Worm (Caenorhabditis elegans) whole organism, L4 larva: ENCODE measurements around the gene fbxb-55.

ENCODE experiments used
- D1046.2 ChIP-seq: fragments of 200-800 bp; sonication (Bioruptor generic); IDR thresholded peaks from 2 replicates; pipeline ENCODE4 v1.3.6; 2022; ENCODE audit warnings: missing genetic modification characterization, missing compliant biosample characterization
- F10B5.3 ChIP-seq: sonication (generic microtip); optimal IDR thresholded peaks from 2 replicates; lab custom pipeline; 2016; ENCODE audit warnings: mild to moderate bottlenecking, missing genetic modification characterization, missing compliant biosample characterization
- F26F4.8 ChIP-seq: fragments of 200-800 bp; sonication (Bioruptor generic); conservative IDR thresholded peaks from 2 replicates; pipeline ENCODE4 v1.3.6; 2022; ENCODE audit warnings: missing genetic modification characterization, missing compliant biosample characterization
- F37D6.2 ChIP-seq: sonication (generic microtip); optimal IDR thresholded peaks from 2 replicates; lab custom pipeline; 2016; ENCODE audit warnings: mild to moderate bottlenecking, missing genetic modification characterization, missing compliant biosample characterization
- F49E8.2 ChIP-seq: sonication (generic microtip); optimal IDR thresholded peaks from 2 replicates; lab custom pipeline; 2016; ENCODE audit warnings: missing compliant biosample characterization, mild to moderate bottlenecking, missing genetic modification characterization, borderline replicate concordance
- T20F7.1 ChIP-seq: fragments of 200-800 bp; sonication (Bioruptor generic); optimal IDR thresholded peaks from 2 replicates; lab custom pipeline; 2018; ENCODE audit warnings: mild to moderate bottlenecking, missing genetic modification characterization, missing compliant biosample characterization
- T26A8.4 ChIP-seq: fragments of 200-800 bp; sonication (Bioruptor generic); IDR thresholded peaks from 2 replicates; pipeline ENCODE4 v1.3.6; 2022; ENCODE audit warnings: missing genetic modification characterization, missing compliant biosample characterization
- Y105C5A.15 ChIP-seq: fragments of 200-800 bp; sonication (Bioruptor generic); IDR thresholded peaks from 2 replicates; pipeline ENCODE4 v1.3.6; 2022; ENCODE audit warnings: missing genetic modification characterization, missing compliant biosample characterization
- Y5F2A.4 ChIP-seq: fragments of 200-800 bp; sonication (Bioruptor generic); optimal IDR thresholded peaks from 2 replicates; lab custom pipeline; 2018; ENCODE audit warnings: mild to moderate bottlenecking, missing genetic modification characterization, missing compliant biosample characterization
- ZK546.5 ChIP-seq, 2 experiments: sonication (generic microtip); optimal IDR thresholded peaks; 2 replicates each; lab custom pipeline; 2017; ENCODE audit warnings: missing biosample characterization in 2 of 2, missing genetic modification characterization in 2 of 2
- aha-1 ChIP-seq: fragments of 150-350 bp; peaks from one replicate; lab custom pipeline; 2014; ENCODE audit warnings: missing biosample characterization, missing genetic modification characterization
- ama-1 ChIP-seq: fragments of 150-350 bp; optimal IDR thresholded peaks from 2 replicates; lab custom pipeline; 2014; ENCODE audit warnings: inconsistent platforms, mixed read lengths
- arid-1 ChIP-seq: fragments of 200-800 bp; sonication (Bioruptor generic); conservative IDR thresholded peaks from 2 replicates; pipeline ENCODE4 v1.3.6; 2022; ENCODE audit warnings: missing genetic modification reagents, missing genetic modification characterization, missing compliant biosample characterization
- ceh-28 ChIP-seq: fragments of 150-350 bp; optimal IDR thresholded peaks from 2 replicates; lab custom pipeline; 2014; ENCODE audit warnings: missing biosample characterization, missing genetic modification reagents, missing genetic modification characterization
- ces-1 ChIP-seq: fragments of 150-350 bp; sonication (generic microtip); optimal IDR thresholded peaks from 4 replicates; lab custom pipeline; 2014; ENCODE audit warnings: missing biosample characterization, missing genetic modification reagents, missing genetic modification characterization
- daf-16 ChIP-seq, 3 experiments: sonication (generic microtip); optimal IDR thresholded peaks; 2 replicates each; lab custom pipeline; 2016 to 2017; ENCODE audit warnings: missing genetic modification characterization in 3 of 3, missing genetic modification reagents in 3 of 3, mild to moderate bottlenecking in 2 of 3, missing compliant biosample characterization in 2 of 3, missing biosample characterization in 1 of 3, moderate library complexity in 1 of 3
- daf-8 ChIP-seq: fragments of 200-800 bp; sonication (Bioruptor generic); IDR thresholded peaks from 2 replicates; pipeline ENCODE4 v1.3.6; 2022; ENCODE audit warnings: missing genetic modification characterization, missing compliant biosample characterization
- dmd-9 ChIP-seq: fragments of 200-800 bp; sonication (Bioruptor generic); IDR thresholded peaks from 2 replicates; pipeline ENCODE4 v1.3.6; 2022; ENCODE audit warnings: missing genetic modification reagents, missing genetic modification characterization, missing compliant biosample characterization
- dpl-1 ChIP-seq: fragments of 150-350 bp; optimal IDR thresholded peaks from 2 replicates; lab custom pipeline; 2014; ENCODE audit warnings: missing biosample characterization, missing genetic modification reagents, missing genetic modification characterization
- dve-1 ChIP-seq: sonication (generic microtip); optimal IDR thresholded peaks from 2 replicates; lab custom pipeline; 2017; ENCODE audit warnings: antibody characterized with exemption, mild to moderate bottlenecking, missing genetic modification characterization, missing compliant biosample characterization; ENCODE audit not compliant: insufficient read depth
- egl-27 ChIP-seq: sonication (generic microtip); optimal IDR thresholded peaks from 3 replicates; lab custom pipeline; 2017; ENCODE audit warnings: missing biosample characterization, missing genetic modification reagents, missing genetic modification characterization
- gei-8 ChIP-seq: fragments of 200-800 bp; sonication (Bioruptor generic); optimal IDR thresholded peaks from 2 replicates; lab custom pipeline; 2018; ENCODE audit warnings: mild to moderate bottlenecking, missing genetic modification characterization, missing compliant biosample characterization
- hlh-11 ChIP-seq: fragments of 200-800 bp; sonication (Bioruptor generic); optimal IDR thresholded peaks from 2 replicates; lab custom pipeline; 2018; ENCODE audit warnings: mild to moderate bottlenecking, missing genetic modification characterization, missing compliant biosample characterization
- lim-7 ChIP-seq: fragments of 200-800 bp; sonication (Bioruptor generic); IDR thresholded peaks from 2 replicates; pipeline ENCODE4 v1.3.6; 2022; ENCODE audit warnings: missing genetic modification characterization, missing compliant biosample characterization
- lin-1 ChIP-seq: fragments of 200-800 bp; sonication (Bioruptor generic); IDR thresholded peaks from 2 replicates; pipeline ENCODE4 v1.3.6; 2022; ENCODE audit warnings: missing genetic modification reagents, missing genetic modification characterization, missing compliant biosample characterization
- lin-15B ChIP-seq: fragments of 150-350 bp; sonication (generic microtip); optimal IDR thresholded peaks from 3 replicates; lab custom pipeline; 2014; ENCODE audit warnings: missing biosample characterization, missing genetic modification characterization
- lin-39 ChIP-seq: fragments of 150-350 bp; optimal IDR thresholded peaks from 2 replicates; lab custom pipeline; 2014; ENCODE audit warnings: missing biosample characterization, missing genetic modification reagents, missing genetic modification characterization
- lsy-2 ChIP-seq, 2 experiments: fragments of 150-350 bp in 1 of 2; sonication (generic microtip) in 1 of 2; optimal IDR thresholded peaks; 2 replicates each; lab custom pipeline; 2014 to 2017; ENCODE audit warnings: missing biosample characterization in 2 of 2, missing genetic modification characterization in 2 of 2
- mdl-1 ChIP-seq, 2 experiments: fragments of 150-350 bp in 1 of 2; sonication (generic microtip) in 1 of 2; optimal IDR thresholded peaks; 2 replicates each; lab custom pipeline; 2014 to 2017; ENCODE audit warnings: missing biosample characterization in 2 of 2, missing genetic modification characterization in 2 of 2
- mep-1 ChIP-seq: fragments of 150-350 bp; sonication (generic microtip); optimal IDR thresholded peaks from 3 replicates; lab custom pipeline; 2014; ENCODE audit warnings: missing biosample characterization, missing genetic modification characterization
- mxl-3 ChIP-seq: fragments of 200-800 bp; sonication (Bioruptor generic); optimal IDR thresholded peaks from 2 replicates; lab custom pipeline; 2018; ENCODE audit warnings: mild to moderate bottlenecking, missing genetic modification characterization, missing compliant biosample characterization
- nhr-102 ChIP-seq: sonication (generic microtip); optimal IDR thresholded peaks from 2 replicates; lab custom pipeline; 2016; ENCODE audit warnings: mild to moderate bottlenecking, missing genetic modification characterization, moderate library complexity, missing compliant biosample characterization
- nhr-28 ChIP-seq: fragments of 150-350 bp; optimal IDR thresholded peaks from 2 replicates; lab custom pipeline; 2014; ENCODE audit warnings: missing biosample characterization, missing genetic modification characterization
- nhr-41 ChIP-seq: fragments of 200-800 bp; sonication (Bioruptor generic); IDR thresholded peaks from 2 replicates; pipeline ENCODE4 v1.3.6; 2022; ENCODE audit warnings: missing genetic modification reagents, missing genetic modification characterization, missing compliant biosample characterization
- nhr-76 ChIP-seq: fragments of 150-350 bp; optimal IDR thresholded peaks from 2 replicates; lab custom pipeline; 2014; ENCODE audit warnings: missing biosample characterization, missing genetic modification characterization
- pha-4 ChIP-seq, 2 experiments: fragments of 150-350 bp in 1 of 2; fragments of 200-800 bp in 1 of 2; sonication (Bioruptor generic) in 1 of 2; IDR thresholded peaks in 1 of 2; optimal IDR thresholded peaks in 1 of 2; 2 replicates each; pipeline versions ENCODE4 v1.3.6 to Lab custom; 2014 to 2022; ENCODE audit warnings: missing genetic modification characterization in 2 of 2, missing genetic modification reagents in 2 of 2, missing biosample characterization in 1 of 2, missing compliant biosample characterization in 1 of 2
- pqm-1 ChIP-seq: sonication (generic microtip); optimal IDR thresholded peaks from 2 replicates; lab custom pipeline; 2017; ENCODE audit warnings: missing biosample characterization, missing genetic modification characterization
- saeg-2 ChIP-seq: fragments of 200-800 bp; sonication (Bioruptor generic); IDR thresholded peaks from 2 replicates; pipeline ENCODE4 v1.3.6; 2022; ENCODE audit warnings: missing genetic modification reagents, missing genetic modification characterization, missing compliant biosample characterization
- sdz-12 ChIP-seq: fragments of 200-800 bp; sonication (Bioruptor generic); optimal IDR thresholded peaks from 2 replicates; lab custom pipeline; 2018; ENCODE audit warnings: mild to moderate bottlenecking, missing genetic modification characterization, missing compliant biosample characterization
- set-16 ChIP-seq: fragments of 200-800 bp; sonication (Bioruptor generic); IDR thresholded peaks from 2 replicates; pipeline ENCODE4 v1.3.6; 2022; ENCODE audit warnings: missing genetic modification reagents, missing genetic modification characterization, missing compliant biosample characterization
- skn-1 ChIP-seq: fragments of 150-350 bp; optimal IDR thresholded peaks from 2 replicates; lab custom pipeline; 2014; ENCODE audit warnings: missing biosample characterization, missing genetic modification characterization
- snpc-4 ChIP-seq: fragments of 150-350 bp; optimal IDR thresholded peaks from 2 replicates; lab custom pipeline; 2014; ENCODE audit warnings: missing biosample characterization, missing genetic modification characterization
- spr-3 ChIP-seq: fragments of 200-800 bp; sonication (Bioruptor generic); optimal IDR thresholded peaks from 2 replicates; lab custom pipeline; 2018; ENCODE audit warnings: mild to moderate bottlenecking, missing genetic modification characterization, missing compliant biosample characterization
- unc-39 ChIP-seq: sonication (generic microtip); optimal IDR thresholded peaks from 2 replicates; lab custom pipeline; 2017; ENCODE audit warnings: missing biosample characterization, missing genetic modification characterization
- unc-62 ChIP-seq, 3 experiments: fragments of 150-350 bp in 1 of 3; sonication (generic microtip); optimal IDR thresholded peaks in 2 of 3; peaks in 1 of 3; 1 replicate in 1 of 3; 2 replicates in 2 of 3; lab custom pipeline; 2014 to 2017; ENCODE audit warnings: missing biosample characterization in 3 of 3, missing genetic modification characterization in 3 of 3, missing genetic modification reagents in 3 of 3, missing genotype in 1 of 3
- vab-7 ChIP-seq: fragments of 200-800 bp; sonication (Bioruptor generic); IDR thresholded peaks from 2 replicates; pipeline ENCODE4 v1.3.6; 2022; ENCODE audit warnings: missing genetic modification reagents, missing genetic modification characterization, missing compliant biosample characterization
- zag-1 ChIP-seq: fragments of 150-350 bp; optimal IDR thresholded peaks from 2 replicates; lab custom pipeline; 2014; ENCODE audit warnings: missing biosample characterization, missing genetic modification characterization
- zip-2 ChIP-seq: fragments of 150-350 bp; optimal IDR thresholded peaks from 2 replicates; lab custom pipeline; 2014; ENCODE audit warnings: missing biosample characterization, missing genetic modification characterization
- ztf-11 ChIP-seq: fragments of 150-350 bp; optimal IDR thresholded peaks from 2 replicates; lab custom pipeline; 2014; ENCODE audit warnings: missing biosample characterization, missing genetic modification characterization
- ztf-7 ChIP-seq: fragments of 150-350 bp; optimal IDR thresholded peaks from 2 replicates; lab custom pipeline; 2014; ENCODE audit warnings: missing biosample characterization, missing genetic modification characterization

fbxb-55 gene

ce11 chrIV:4033490-4033889, 35.1 kb upstream of the fbxb-55 start:
- TF ChIP-seq aha-1 (tag; lab: Kevin White, UChicago) (peak; percentile 88), lin-15B (tag; lab: Kevin White, UChicago) (no peak), hlh-11 (tag; lab: Kevin White, UChicago) (peak; percentile 12), mxl-3 (no peak), nhr-28 (tag; lab: Kevin White, UChicago) (peak; percentile 15), F10B5.3 (no peak), dmd-9 (GFP tag; lab: Robert Waterston, UW) (no peak), nhr-102 (no peak), lsy-2 (tag; optimal IDR thresholded peaks at IDR 0.05; lab: Kevin White, UChicago) (peak in 1 of 2 experiments; percentile 21), zip-2 (no peak), mdl-1 (tag; optimal IDR thresholded peaks at IDR 0.05; lab: Kevin White, UChicago) (no peak), unc-39 (tag; lab: Kevin White, UChicago) (no peak), ceh-28 (tag; lab: Kevin White, UChicago) (no peak), Y105C5A.15 (GFP tag; lab: Robert Waterston, UW) (no peak), pha-4 (GFP tag; IDR thresholded peaks at IDR 0.05; lab: Robert Waterston, UW) (no peak), pha-4 (tag; optimal IDR thresholded peaks at IDR 0.05; lab: Kevin White, UChicago) (no peak), snpc-4 (tag; lab: Kevin White, UChicago) (no peak), D1046.2 (GFP tag; lab: Robert Waterston, UW) (no peak), nhr-41 (no peak), ztf-7 (tag; lab: Kevin White, UChicago) (no peak), lim-7 (GFP tag; lab: Robert Waterston, UW) (no peak), dve-1 (tag; lab: Kevin White, UChicago) (peak; percentile 2), daf-8 (no peak), saeg-2 (GFP tag; lab: Robert Waterston, UW) (no peak), dpl-1 (GFP tag; lab: Kevin White, UChicago) (peak; percentile 25), zag-1 (tag; lab: Kevin White, UChicago) (no peak), mep-1 (no peak), daf-16 (GFP tag; optimal IDR thresholded peaks at IDR 0.05; lab: Kevin White, UChicago) (peak in 1 of 2 experiments; percentile 27), daf-16 (tag; optimal IDR thresholded peaks at IDR 0.05; lab: Kevin White, UChicago) (peak; percentile 80), lin-39 (tag; lab: Kevin White, UChicago) (no peak), unc-62 (GFP tag; optimal IDR thresholded peaks at IDR 0.05 in 1 of 2; lab: Kevin White, UChicago) (peak in 1 of 2 experiments; percentile 97), unc-62 (tag; optimal IDR thresholded peaks at IDR 0.05; lab: Kevin White, UChicago) (no peak), ZK546.5 (tag; optimal IDR thresholded peaks at IDR 0.05; lab: Kevin White, UChicago) (no peak), sdz-12 (GFP tag; lab: Kevin White, UChicago) (no peak), F37D6.2 (tag; lab: Kevin White, UChicago) (no peak)

DNA sequence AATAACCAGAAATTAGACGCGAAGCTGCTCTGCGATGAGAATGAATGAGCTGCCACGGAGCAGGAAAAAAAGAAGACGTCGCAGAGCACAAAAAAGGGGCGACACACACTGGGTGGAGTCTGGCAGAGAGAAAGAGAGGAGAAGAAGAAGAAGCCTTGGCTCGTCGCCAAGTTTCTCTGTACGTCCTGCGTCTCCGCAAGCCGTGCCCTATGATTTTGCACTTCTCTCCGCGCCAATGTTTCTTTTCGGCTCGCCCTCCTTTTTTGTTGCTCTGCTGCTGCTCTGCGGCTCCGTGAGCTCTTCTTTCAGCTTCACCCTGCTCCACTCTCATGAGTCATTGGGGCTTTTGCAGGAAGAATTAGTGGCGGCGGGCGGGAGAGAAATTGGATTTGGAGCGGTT, 33.7 kb upstream of the fbxb-55 start, which contains the start of gene hlh-30:
Gene hlh-30 (minus strand): TSS at position 69 of the 400 bp plus-strand sequence.
- TF ChIP-seq F49E8.2 (tag; lab: Kevin White, UChicago) (no peak), daf-8 (no peak), egl-27 (tag; lab: Kevin White, UChicago) (no peak), lsy-2 (tag; optimal IDR thresholded peaks at IDR 0.05; lab: Kevin White, UChicago) (peak in 1 of 2 experiments; percentile 71), unc-39 (tag; lab: Kevin White, UChicago) (no peak), lin-39 (tag; lab: Kevin White, UChicago) (no peak), spr-3 (no peak), ces-1 (GFP tag; lab: Kevin White, UChicago) (no peak), arid-1 (no peak), ama-1 (lab: Kevin White, UChicago) (no peak), nhr-28 (tag; lab: Kevin White, UChicago) (peak; percentile 9), F26F4.8 (GFP tag; lab: Robert Waterston, UW) (no peak), lin-15B (tag; lab: Kevin White, UChicago) (no peak), vab-7 (GFP tag; lab: Robert Waterston, UW) (no peak), ztf-11 (no peak), Y5F2A.4 (GFP tag; lab: Kevin White, UChicago) (no peak), T20F7.1 (GFP tag; lab: Kevin White, UChicago) (no peak), ZK546.5 (tag; optimal IDR thresholded peaks at IDR 0.05; lab: Kevin White, UChicago) (no peak), ceh-28 (tag; lab: Kevin White, UChicago) (no peak), T26A8.4 (GFP tag; lab: Robert Waterston, UW) (no peak), dpl-1 (GFP tag; lab: Kevin White, UChicago) (no peak), lin-1 (no peak), gei-8 (no peak), skn-1 (tag; lab: Kevin White, UChicago) (no peak), nhr-76 (no peak), pqm-1 (tag; lab: Kevin White, UChicago) (no peak), set-16 (GFP tag; lab: Robert Waterston, UW) (peak; percentile 90)
